Fruit fly (Drosophila melanogaster) whole organism, embryonic: ENCODE measurements around the gene Gs2.

ENCODE experiments used
- Ada2b ChIP-seq: fragments of 200-800 bp; sonication (Bioruptor generic); IDR thresholded peaks from 2 replicates; pipeline ENCODE4 v1.3.6; 2022; ENCODE audit warnings: missing biosample characterization, missing genetic modification characterization
- Antp ChIP-seq: fragments of 200-800 bp; sonication (Bioruptor generic); optimal IDR thresholded peaks from 3 replicates; lab custom pipeline; 2016; ENCODE audit warnings: missing biosample characterization, missing genetic modification characterization
- Asciz ChIP-seq: fragments of 200-800 bp; sonication (Bioruptor generic); optimal IDR thresholded peaks from 2 replicates; lab custom pipeline; 2017; ENCODE audit warnings: missing biosample characterization, mild to moderate bottlenecking, missing genetic modification characterization, missing genetic modification reagents
- Atf-2 ChIP-seq: fragments of 200-800 bp; sonication (Bioruptor generic); optimal IDR thresholded peaks from 2 replicates; lab custom pipeline; 2016; ENCODE audit warnings: missing biosample characterization, missing genetic modification characterization
- Bgb ChIP-seq: fragments of 200-800 bp; sonication (Bioruptor generic); IDR thresholded peaks from 2 replicates; pipeline ENCODE4 v1.3.6; 2022; ENCODE audit warnings: missing biosample characterization, missing genetic modification characterization; ENCODE audit not compliant: partially characterized antibody
- BtbVII ChIP-seq: fragments of 200-800 bp; sonication (Bioruptor generic); optimal IDR thresholded peaks from 3 replicates; lab custom pipeline; 2017; ENCODE audit warnings: missing biosample characterization, mild to moderate bottlenecking, missing genetic modification characterization
- C15 ChIP-seq: fragments of 200-800 bp; sonication (Bioruptor generic); IDR thresholded peaks from 3 replicates; pipeline ENCODE4 v1.3.6; 2022; ENCODE audit warnings: missing biosample characterization, missing genetic modification characterization
- CG11085 ChIP-seq: fragments of 200-800 bp; sonication (Bioruptor generic); IDR thresholded peaks from 2 replicates; pipeline ENCODE4 v1.3.6; 2022; ENCODE audit warnings: missing biosample characterization, missing genetic modification characterization
- CG12744 ChIP-seq: fragments of 200-800 bp; sonication (Bioruptor generic); optimal IDR thresholded peaks from 2 replicates; lab custom pipeline; 2016; ENCODE audit warnings: missing biosample characterization, missing genetic modification characterization
- CG13123 ChIP-seq: fragments of 200-800 bp; sonication (Bioruptor generic); optimal IDR thresholded peaks from 2 replicates; lab custom pipeline; 2016; ENCODE audit warnings: missing biosample characterization, missing genetic modification characterization
- CG1529 ChIP-seq: fragments of 200-800 bp; sonication (Bioruptor generic); optimal IDR thresholded peaks from 3 replicates; lab custom pipeline; 2018; ENCODE audit warnings: missing biosample characterization, missing genetic modification characterization
- CG16779 ChIP-seq: fragments of 200-800 bp; sonication (Bioruptor generic); IDR thresholded peaks from 2 replicates; pipeline ENCODE4 v1.3.6; 2022; ENCODE audit warnings: missing biosample characterization, missing genetic modification characterization
- CG17186 ChIP-seq: fragments of 200-800 bp; sonication (Bioruptor generic); optimal IDR thresholded peaks from 3 replicates; lab custom pipeline; 2017; ENCODE audit warnings: missing biosample characterization, missing genetic modification reagents, missing genetic modification characterization
- CG18262 ChIP-seq: fragments of 200-800 bp; optimal IDR thresholded peaks from 3 replicates; lab custom pipeline; 2019; ENCODE audit warnings: missing biosample characterization, mild to moderate bottlenecking, missing genetic modification characterization, moderate library complexity
- CG18619 ChIP-seq: fragments of 200-800 bp; sonication (Bioruptor generic); optimal IDR thresholded peaks from 3 replicates; lab custom pipeline; 2017; ENCODE audit warnings: missing biosample characterization, mild to moderate bottlenecking, missing genetic modification characterization
- CG33557 ChIP-seq: fragments of 200-800 bp; sonication (Bioruptor generic); optimal IDR thresholded peaks from 2 replicates; lab custom pipeline; 2019; ENCODE audit warnings: missing biosample characterization, mild to moderate bottlenecking, missing genetic modification characterization, moderate library complexity
- CG34224 ChIP-seq: fragments of 200-800 bp; sonication (Bioruptor generic); IDR thresholded peaks from 3 replicates; pipeline ENCODE4 v1.3.6; 2022; ENCODE audit warnings: missing biosample characterization, missing genetic modification characterization; ENCODE audit not compliant: partially characterized antibody
- CG4328 ChIP-seq: fragments of 200-800 bp; sonication (Bioruptor generic); optimal IDR thresholded peaks from 3 replicates; lab custom pipeline; 2017; ENCODE audit warnings: missing biosample characterization, missing genetic modification reagents, missing genetic modification characterization
- CG4424 ChIP-seq: fragments of 200-800 bp; sonication (Bioruptor generic); optimal IDR thresholded peaks from 3 replicates; lab custom pipeline; 2016; ENCODE audit warnings: missing biosample characterization, missing genetic modification characterization
- CG6254 ChIP-seq: fragments of 200-800 bp; sonication (Bioruptor generic); optimal IDR thresholded peaks from 3 replicates; lab custom pipeline; 2017; ENCODE audit warnings: mild to moderate bottlenecking, missing biosample characterization, missing genetic modification reagents, missing genetic modification characterization
- CG6272 ChIP-seq: fragments of 200-800 bp; sonication (Bioruptor generic); IDR thresholded peaks from 2 replicates; pipeline ENCODE4 v1.3.6; 2022; ENCODE audit warnings: missing biosample characterization, missing genetic modification characterization
- CG6854 ChIP-seq: fragments of 200-800 bp; sonication (Bioruptor generic); optimal IDR thresholded peaks from 3 replicates; lab custom pipeline; 2017; ENCODE audit warnings: missing biosample characterization, mild to moderate bottlenecking, missing genetic modification characterization
- CG8290 ChIP-seq, 3 experiments: fragments of 200-800 bp; sonication (Bioruptor generic); optimal IDR thresholded peaks; 2 replicates each; lab custom pipeline; 2016 to 2019; ENCODE audit warnings: missing biosample characterization in 3 of 3, missing genetic modification characterization in 3 of 3, mild to moderate bottlenecking in 2 of 3, moderate library complexity in 1 of 3
- CG8924 ChIP-seq: fragments of 200-800 bp; optimal IDR thresholded peaks from 3 replicates; lab custom pipeline; 2019; ENCODE audit warnings: missing biosample characterization, mild to moderate bottlenecking, missing genetic modification characterization, moderate library complexity
- Dbx ChIP-seq: fragments of 200-800 bp; sonication (Bioruptor generic); IDR thresholded peaks from 3 replicates; pipeline ENCODE4 v1.3.6; 2022; ENCODE audit warnings: missing biosample characterization, missing genetic modification characterization
- Deaf1 ChIP-seq: fragments of 200-800 bp; optimal IDR thresholded peaks from 3 replicates; lab custom pipeline; 2019; ENCODE audit warnings: missing biosample characterization, mild to moderate bottlenecking, missing genetic modification characterization, moderate library complexity
- Gsc ChIP-seq: fragments of 200-800 bp; sonication (Bioruptor generic); IDR thresholded peaks from 2 replicates; pipeline ENCODE4 v1.3.6; 2022; ENCODE audit warnings: missing biosample characterization, missing genetic modification characterization
- H2.0 ChIP-seq: fragments of 200-800 bp; sonication (Bioruptor generic); IDR thresholded peaks from 2 replicates; pipeline ENCODE4 v1.3.6; 2022; ENCODE audit warnings: missing biosample characterization, missing genetic modification characterization
- HLH54F ChIP-seq: fragments of 200-800 bp; sonication (Bioruptor generic); optimal IDR thresholded peaks from 3 replicates; lab custom pipeline; 2016; ENCODE audit warnings: missing biosample characterization, missing genetic modification characterization
- Myb ChIP-seq: fragments of 200-800 bp; sonication (Bioruptor generic); optimal IDR thresholded peaks from 2 replicates; lab custom pipeline; 2016; ENCODE audit warnings: missing biosample characterization, missing genetic modification characterization
- Nf-YB ChIP-seq: fragments of 200-800 bp; sonication (Bioruptor generic); optimal IDR thresholded peaks from 3 replicates; lab custom pipeline; 2019; ENCODE audit warnings: missing biosample characterization, mild to moderate bottlenecking, missing genetic modification characterization, moderate library complexity
- Rx ChIP-seq: fragments of 200-800 bp; sonication (Bioruptor generic); IDR thresholded peaks from 2 replicates; pipeline ENCODE4 v1.3.6; 2022; ENCODE audit warnings: missing biosample characterization, missing genetic modification characterization
- btn ChIP-seq: fragments of 200-800 bp; sonication (Bioruptor generic); optimal IDR thresholded peaks from 2 replicates; lab custom pipeline; 2016; ENCODE audit warnings: missing biosample characterization, missing genetic modification characterization
- cato ChIP-seq: fragments of 200-800 bp; sonication (Bioruptor generic); optimal IDR thresholded peaks from 2 replicates; lab custom pipeline; 2016; ENCODE audit warnings: missing biosample characterization, missing genetic modification characterization, borderline replicate concordance
- chif ChIP-seq, 2 experiments: fragments of 200-800 bp; sonication (Bioruptor generic); optimal IDR thresholded peaks; 3 replicates each; lab custom pipeline; 2016; ENCODE audit warnings: missing biosample characterization in 2 of 2, missing genetic modification characterization in 2 of 2
- fd3F ChIP-seq: fragments of 200-800 bp; sonication (Bioruptor generic); optimal IDR thresholded peaks from 2 replicates; lab custom pipeline; 2018; ENCODE audit warnings: missing biosample characterization, mild to moderate bottlenecking, missing genetic modification characterization, moderate library complexity
- ftz-f1 ChIP-seq: fragments of 200-800 bp; sonication (Bioruptor generic); optimal IDR thresholded peaks from 2 replicates; lab custom pipeline; 2016; ENCODE audit warnings: missing biosample characterization, missing genetic modification characterization
- gcm2 ChIP-seq: fragments of 200-800 bp; sonication (Bioruptor generic); optimal IDR thresholded peaks from 2 replicates; lab custom pipeline; 2016; ENCODE audit warnings: missing biosample characterization, missing genetic modification characterization
- grau ChIP-seq: fragments of 200-800 bp; optimal IDR thresholded peaks from 3 replicates; lab custom pipeline; 2019; ENCODE audit warnings: missing biosample characterization, mild to moderate bottlenecking, missing genetic modification characterization, moderate library complexity
- h ChIP-seq: fragments of >200 bp; optimal IDR thresholded peaks from 2 replicates; lab custom pipeline; 2017
- inv ChIP-seq: fragments of 200-800 bp; sonication (Bioruptor generic); IDR thresholded peaks from 2 replicates; pipeline ENCODE4 v1.3.6; 2022; ENCODE audit warnings: missing biosample characterization, missing genetic modification characterization; ENCODE audit not compliant: partially characterized antibody
- jigr1 ChIP-seq: fragments of 200-800 bp; sonication (Bioruptor generic); IDR thresholded peaks from 3 replicates; pipeline ENCODE4 v1.3.6; 2022; ENCODE audit warnings: missing biosample characterization, missing genetic modification characterization
- mirr ChIP-seq: fragments of 200-800 bp; sonication (Bioruptor generic); optimal IDR thresholded peaks from 3 replicates; lab custom pipeline; 2018; ENCODE audit warnings: missing biosample characterization, mild to moderate bottlenecking, missing genetic modification characterization
- row ChIP-seq: fragments of 200-800 bp; sonication (Bioruptor generic); IDR thresholded peaks from 3 replicates; pipeline ENCODE4 v1.3.6; 2022; ENCODE audit warnings: missing biosample characterization, missing genetic modification characterization
- schlank ChIP-seq: fragments of 200-800 bp; sonication (Bioruptor generic); optimal IDR thresholded peaks from 2 replicates; lab custom pipeline; 2018; ENCODE audit warnings: missing biosample characterization, mild to moderate bottlenecking, missing genetic modification characterization
- scrt ChIP-seq: fragments of 200-800 bp; sonication (Bioruptor generic); optimal IDR thresholded peaks from 2 replicates; lab custom pipeline; 2018; ENCODE audit warnings: missing biosample characterization, mild to moderate bottlenecking, missing genetic modification characterization, moderate library complexity
- sens-2 ChIP-seq: fragments of 200-800 bp; sonication (Bioruptor generic); IDR thresholded peaks from 2 replicates; pipeline ENCODE4 v1.3.6; 2022; ENCODE audit warnings: missing biosample characterization, missing genetic modification characterization
- trem ChIP-seq: fragments of 200-800 bp; optimal IDR thresholded peaks from 3 replicates; lab custom pipeline; 2019; ENCODE audit warnings: missing biosample characterization, mild to moderate bottlenecking, missing genetic modification characterization, moderate library complexity
- vfl ChIP-seq: fragments of 200-800 bp; sonication (Bioruptor generic); optimal IDR thresholded peaks from 2 replicates; lab custom pipeline; 2016; ENCODE audit warnings: missing biosample characterization, missing genetic modification characterization
- vvl ChIP-seq: fragments of 200-800 bp; sonication (Bioruptor generic); IDR thresholded peaks from 2 replicates; pipeline ENCODE4 v1.3.6; 2022; ENCODE audit warnings: missing biosample characterization, missing genetic modification characterization
- zen ChIP-seq: fragments of 200-800 bp; sonication (Bioruptor generic); optimal IDR thresholded peaks from 3 replicates; lab custom pipeline; 2018; ENCODE audit warnings: missing biosample characterization, mild to moderate bottlenecking, missing genetic modification characterization, moderate library complexity

Gs2 gene

dm6 chrX:11451027-11451572, 28.5 kb downstream of the Gs2 start (continued):
- TF ChIP-seq CG8290 (GFP tag; optimal IDR thresholded peaks at IDR 0.05; lab: Kevin White, UChicago) (no peak), CG8290 (tag; optimal IDR thresholded peaks at IDR 0.05; lab: Kevin White, UChicago) (peak in 1 of 2 experiments; percentile 88), Antp (GFP tag; lab: Kevin White, UChicago) (no peak), Myb (GFP tag; lab: Kevin White, UChicago) (peak; percentile 17), grau (tag; lab: Kevin White, UChicago) (peak; percentile 82), schlank (tag; lab: Kevin White, UChicago) (no peak), cato (GFP tag; lab: Kevin White, UChicago) (no peak), CG6254 (GFP tag; lab: Kevin White, UChicago) (no peak), Gsc (no peak), CG6272 (GFP tag; lab: Robert Waterston, UW) (peak; percentile 35; the same call in 1 of the 2 replicates), CG16779 (GFP tag; lab: Robert Waterston, UW) (0 out of 2 replicates have a peak, but pooled peaks have one; percentile 16), Deaf1 (tag; lab: Kevin White, UChicago) (no peak), CG8924 (tag; lab: Kevin White, UChicago) (no peak), CG4328 (GFP tag; lab: Kevin White, UChicago) (no peak), CG6854 (GFP tag; lab: Kevin White, UChicago) (no peak), CG17186 (GFP tag; lab: Kevin White, UChicago) (no peak), Bgb (GFP tag; lab: Robert Waterston, UW) (no peak), Nf-YB (GFP tag; lab: Kevin White, UChicago) (no peak), CG33557 (GFP tag; lab: Kevin White, UChicago) (no peak), HLH54F (peak; percentile 38), trem (tag; lab: Kevin White, UChicago) (no peak), CG18619 (peak; percentile 45), h (lab: Kevin White, UChicago) (no peak), scrt (GFP tag; lab: Kevin White, UChicago) (no peak), CG12744 (GFP tag; lab: Kevin White, UChicago) (no peak), Atf-2 (no peak), ftz-f1 (GFP tag; lab: Kevin White, UChicago) (no peak), jigr1 (GFP tag; lab: Robert Waterston, UW) (no peak), chif (GFP tag; optimal IDR thresholded peaks at IDR 0.05; lab: Kevin White, UChicago) (peak in 1 of 2 experiments; percentile 22), Dbx (GFP tag; lab: Robert Waterston, UW) (peak; percentile 33; the same call in 1 of the 3 replicates), Rx (GFP tag; lab: Robert Waterston, UW) (no peak), sens-2 (GFP tag; lab: Robert Waterston, UW) (no peak), CG18262 (tag; lab: Kevin White, UChicago) (no peak), row (GFP tag; lab: Robert Waterston, UW) (peak; percentile 64), Asciz (GFP tag; lab: Kevin White, UChicago) (no peak), CG13123 (no peak), vvl (GFP tag; lab: Robert Waterston, UW) (peak; percentile 77; the same call in 1 of the 2 replicates), mirr (GFP tag; lab: Kevin White, UChicago) (peak; percentile 17), C15 (GFP tag; lab: Robert Waterston, UW) (no peak), btn (GFP tag; lab: Kevin White, UChicago) (no peak), fd3F (GFP tag; lab: Kevin White, UChicago) (peak; percentile 46), BtbVII (GFP tag; lab: Kevin White, UChicago) (peak; percentile 19), CG1529 (GFP tag; lab: Kevin White, UChicago) (no peak), Ada2b (GFP tag; lab: Robert Waterston, UW) (peak; percentile 64), gcm2 (no peak), vfl (GFP tag; lab: Kevin White, UChicago) (no peak), CG11085 (GFP tag; lab: Robert Waterston, UW) (peak; percentile 60; the same call in 1 of the 2 replicates), H2.0 (GFP tag; lab: Robert Waterston, UW) (peak; percentile 76), zen (peak; percentile 26), CG4424 (GFP tag; lab: Kevin White, UChicago) (peak; percentile 6), CG34224 (GFP tag; lab: Robert Waterston, UW) (no peak), inv (GFP tag; lab: Robert Waterston, UW) (no peak)
